Worm (Caenorhabditis elegans) whole organism, L4 larva: ENCODE measurements around the gene gstk-2.

Source experiments
- Y105C5A.15 ChIP-seq: fragments of 200-800 bp; sonication (Bioruptor generic); IDR thresholded peaks from 2 replicates; pipeline ENCODE4 v1.3.6; 2022; ENCODE audit warnings: missing genetic modification characterization, missing compliant biosample characterization
- Y5F2A.4 ChIP-seq: fragments of 200-800 bp; sonication (Bioruptor generic); optimal IDR thresholded peaks from 2 replicates; lab custom pipeline; 2018; ENCODE audit warnings: mild to moderate bottlenecking, missing genetic modification characterization, missing compliant biosample characterization
- Y75B8A.6 ChIP-seq: fragments of 200-800 bp; sonication (Bioruptor generic); IDR thresholded peaks from 2 replicates; pipeline ENCODE4 v1.3.6; 2022; ENCODE audit warnings: missing genetic modification reagents, missing genetic modification characterization, missing compliant biosample characterization
- aha-1 ChIP-seq: fragments of 150-350 bp; peaks from one replicate; lab custom pipeline; 2014; ENCODE audit warnings: missing biosample characterization, missing genetic modification characterization
- ceh-32 ChIP-seq: sonication (generic microtip); optimal IDR thresholded peaks from 2 replicates; lab custom pipeline; 2016; ENCODE audit warnings: mild to moderate bottlenecking, missing genetic modification characterization, missing compliant biosample characterization; ENCODE audit not compliant: poor library complexity
- dmd-8 ChIP-seq: fragments of 200-800 bp; sonication (Bioruptor generic); IDR thresholded peaks from 2 replicates; pipeline ENCODE4 v1.3.6; 2022; ENCODE audit warnings: missing genetic modification characterization, missing compliant biosample characterization
- dmd-9 ChIP-seq: fragments of 200-800 bp; sonication (Bioruptor generic); IDR thresholded peaks from 2 replicates; pipeline ENCODE4 v1.3.6; 2022; ENCODE audit warnings: missing genetic modification reagents, missing genetic modification characterization, missing compliant biosample characterization
- dve-1 ChIP-seq: sonication (generic microtip); optimal IDR thresholded peaks from 2 replicates; lab custom pipeline; 2017; ENCODE audit warnings: antibody characterized with exemption, mild to moderate bottlenecking, missing genetic modification characterization, missing compliant biosample characterization; ENCODE audit not compliant: insufficient read depth
- egl-43 ChIP-seq: fragments of 200-800 bp; sonication (Bioruptor generic); IDR thresholded peaks from 2 replicates; pipeline ENCODE4 v1.3.6; 2022; ENCODE audit warnings: missing genetic modification reagents, missing genetic modification characterization, missing compliant biosample characterization
- fos-1 ChIP-seq: fragments of 150-350 bp; optimal IDR thresholded peaks from 2 replicates; lab custom pipeline; 2014; ENCODE audit warnings: missing biosample characterization, missing genetic modification characterization
- gei-8 ChIP-seq: fragments of 200-800 bp; sonication (Bioruptor generic); optimal IDR thresholded peaks from 2 replicates; lab custom pipeline; 2018; ENCODE audit warnings: mild to moderate bottlenecking, missing genetic modification characterization, missing compliant biosample characterization
- hlh-11 ChIP-seq: fragments of 200-800 bp; sonication (Bioruptor generic); optimal IDR thresholded peaks from 2 replicates; lab custom pipeline; 2018; ENCODE audit warnings: mild to moderate bottlenecking, missing genetic modification characterization, missing compliant biosample characterization
- hlh-30 ChIP-seq: sonication (generic microtip); optimal IDR thresholded peaks from 2 replicates; lab custom pipeline; 2017; ENCODE audit warnings: antibody characterized with exemption, mild to moderate bottlenecking, missing genetic modification characterization, missing compliant biosample characterization; ENCODE audit not compliant: insufficient read depth
- lim-7 ChIP-seq: fragments of 200-800 bp; sonication (Bioruptor generic); IDR thresholded peaks from 2 replicates; pipeline ENCODE4 v1.3.6; 2022; ENCODE audit warnings: missing genetic modification characterization, missing compliant biosample characterization
- lin-15B ChIP-seq: fragments of 150-350 bp; sonication (generic microtip); optimal IDR thresholded peaks from 3 replicates; lab custom pipeline; 2014; ENCODE audit warnings: missing biosample characterization, missing genetic modification characterization
- lin-39 ChIP-seq: fragments of 150-350 bp; optimal IDR thresholded peaks from 2 replicates; lab custom pipeline; 2014; ENCODE audit warnings: missing biosample characterization, missing genetic modification reagents, missing genetic modification characterization
- lir-3 ChIP-seq: sonication (generic microtip); optimal IDR thresholded peaks from 2 replicates; lab custom pipeline; 2016; ENCODE audit warnings: mild to moderate bottlenecking, missing genetic modification characterization, missing compliant biosample characterization
- lsy-2 ChIP-seq, 2 experiments: fragments of 150-350 bp in 1 of 2; sonication (generic microtip) in 1 of 2; optimal IDR thresholded peaks; 2 replicates each; lab custom pipeline; 2014 to 2017; ENCODE audit warnings: missing biosample characterization in 2 of 2, missing genetic modification characterization in 2 of 2
- mdl-1 ChIP-seq, 2 experiments: fragments of 150-350 bp in 1 of 2; sonication (generic microtip) in 1 of 2; optimal IDR thresholded peaks; 2 replicates each; lab custom pipeline; 2014 to 2017; ENCODE audit warnings: missing biosample characterization in 2 of 2, missing genetic modification characterization in 2 of 2
- mdt-29 ChIP-seq: fragments of 200-800 bp; sonication (Bioruptor generic); IDR thresholded peaks from 2 replicates; pipeline ENCODE4 v1.3.6; 2022; ENCODE audit warnings: missing genetic modification reagents, missing genetic modification characterization, missing compliant biosample characterization
- mep-1 ChIP-seq: fragments of 150-350 bp; sonication (generic microtip); optimal IDR thresholded peaks from 3 replicates; lab custom pipeline; 2014; ENCODE audit warnings: missing biosample characterization, missing genetic modification characterization
- mxl-2 ChIP-seq: fragments of 200-800 bp; sonication (Bioruptor generic); conservative IDR thresholded peaks from 2 replicates; pipeline ENCODE4 v1.3.6; 2022; ENCODE audit warnings: missing genetic modification reagents, missing genetic modification characterization, missing compliant biosample characterization
- mxl-3 ChIP-seq: fragments of 200-800 bp; sonication (Bioruptor generic); optimal IDR thresholded peaks from 2 replicates; lab custom pipeline; 2018; ENCODE audit warnings: mild to moderate bottlenecking, missing genetic modification characterization, missing compliant biosample characterization
- nhr-237 ChIP-seq: sonication (generic microtip); optimal IDR thresholded peaks from 2 replicates; lab custom pipeline; 2017; ENCODE audit warnings: missing biosample characterization, missing genetic modification characterization
- nhr-48 ChIP-seq: sonication (generic microtip); optimal IDR thresholded peaks from 2 replicates; lab custom pipeline; 2016; ENCODE audit warnings: mild to moderate bottlenecking, missing genetic modification characterization, missing compliant biosample characterization
- pha-4 ChIP-seq, 2 experiments: fragments of 150-350 bp in 1 of 2; fragments of 200-800 bp in 1 of 2; sonication (Bioruptor generic) in 1 of 2; IDR thresholded peaks in 1 of 2; optimal IDR thresholded peaks in 1 of 2; 2 replicates each; pipeline versions ENCODE4 v1.3.6 to Lab custom; 2014 to 2022; ENCODE audit warnings: missing genetic modification characterization in 2 of 2, missing genetic modification reagents in 2 of 2, missing biosample characterization in 1 of 2, missing compliant biosample characterization in 1 of 2
- php-3 ChIP-seq: fragments of 200-800 bp; sonication (Bioruptor generic); IDR thresholded peaks from 2 replicates; pipeline ENCODE4 v1.3.6; 2022; ENCODE audit warnings: missing genetic modification reagents, missing genetic modification characterization, missing compliant biosample characterization
- pqm-1 ChIP-seq: sonication (generic microtip); optimal IDR thresholded peaks from 2 replicates; lab custom pipeline; 2017; ENCODE audit warnings: missing biosample characterization, missing genetic modification characterization
- skn-1 ChIP-seq: fragments of 150-350 bp; optimal IDR thresholded peaks from 2 replicates; lab custom pipeline; 2014; ENCODE audit warnings: missing biosample characterization, missing genetic modification characterization
- spr-1 ChIP-seq: sonication (generic microtip); optimal IDR thresholded peaks from 2 replicates; lab custom pipeline; 2016; ENCODE audit warnings: mild to moderate bottlenecking, missing genetic modification characterization, missing compliant biosample characterization
- spr-3 ChIP-seq: fragments of 200-800 bp; sonication (Bioruptor generic); optimal IDR thresholded peaks from 2 replicates; lab custom pipeline; 2018; ENCODE audit warnings: mild to moderate bottlenecking, missing genetic modification characterization, missing compliant biosample characterization
- unc-62 ChIP-seq, 3 experiments: fragments of 150-350 bp in 1 of 3; sonication (generic microtip); optimal IDR thresholded peaks in 2 of 3; peaks in 1 of 3; 1 replicate in 1 of 3; 2 replicates in 2 of 3; lab custom pipeline; 2014 to 2017; ENCODE audit warnings: missing biosample characterization in 3 of 3, missing genetic modification characterization in 3 of 3, missing genetic modification reagents in 3 of 3, missing genotype in 1 of 3
- vab-7 ChIP-seq: fragments of 200-800 bp; sonication (Bioruptor generic); IDR thresholded peaks from 2 replicates; pipeline ENCODE4 v1.3.6; 2022; ENCODE audit warnings: missing genetic modification reagents, missing genetic modification characterization, missing compliant biosample characterization
- zag-1 ChIP-seq: fragments of 150-350 bp; optimal IDR thresholded peaks from 2 replicates; lab custom pipeline; 2014; ENCODE audit warnings: missing biosample characterization, missing genetic modification characterization
- zip-11 ChIP-seq: fragments of 200-800 bp; sonication (Bioruptor generic); IDR thresholded peaks from 2 replicates; pipeline ENCODE4 v1.3.6; 2022; ENCODE audit warnings: missing genetic modification characterization, missing compliant biosample characterization
- zip-2 ChIP-seq: fragments of 150-350 bp; optimal IDR thresholded peaks from 2 replicates; lab custom pipeline; 2014; ENCODE audit warnings: missing biosample characterization, missing genetic modification characterization
- ztf-11 ChIP-seq: fragments of 150-350 bp; optimal IDR thresholded peaks from 2 replicates; lab custom pipeline; 2014; ENCODE audit warnings: missing biosample characterization, missing genetic modification characterization
- ztf-7 ChIP-seq: fragments of 150-350 bp; optimal IDR thresholded peaks from 2 replicates; lab custom pipeline; 2014; ENCODE audit warnings: missing biosample characterization, missing genetic modification characterization

gstk-2 gene

DNA sequence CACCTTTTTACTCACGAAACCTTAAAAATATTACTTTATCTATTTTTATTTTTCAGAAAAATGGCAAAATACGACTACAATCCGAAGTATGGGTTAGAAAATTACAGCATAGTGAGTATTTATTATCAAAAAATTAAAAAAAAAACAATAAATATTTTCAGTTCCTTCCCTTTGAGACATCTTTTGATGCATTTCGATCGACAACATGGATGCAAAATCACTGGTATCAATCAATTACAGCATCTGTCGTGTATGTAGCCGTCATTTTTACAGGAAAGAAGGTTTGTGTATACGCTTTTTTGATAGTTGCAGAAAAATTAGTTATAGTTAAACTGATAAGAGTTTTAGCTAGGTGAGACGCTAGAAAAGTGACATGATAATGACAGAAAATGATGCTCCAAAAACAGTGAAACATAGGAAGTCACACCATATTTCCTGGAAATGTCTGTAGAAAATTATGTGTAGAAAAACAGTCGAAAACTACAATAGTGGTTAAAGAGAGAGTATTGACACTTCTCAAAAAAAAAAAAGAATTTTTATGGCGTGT is 4.3 kb downstream of the gstk-2 start, which contains the start of gene elo-3 (continued):
- TF ChIP-seq Y75B8A.6 (GFP tag; lab: Robert Waterston, UW) (no peak), zag-1 (tag; lab: Kevin White, UChicago) (no peak), dmd-9 (GFP tag; lab: Robert Waterston, UW) (no peak), spr-3 (GFP tag; lab: Kevin White, UChicago) (no peak), nhr-237 (tag; lab: Kevin White, UChicago) (no peak), ceh-32 (tag; lab: Kevin White, UChicago) (no peak), Y105C5A.15 (no peak), pha-4 (GFP tag; IDR thresholded peaks at IDR 0.05; lab: Robert Waterston, UW) (no peak), pha-4 (tag; optimal IDR thresholded peaks at IDR 0.05; lab: Kevin White, UChicago) (no peak), vab-7 (GFP tag; lab: Robert Waterston, UW) (no peak), mxl-3 (GFP tag; lab: Kevin White, UChicago) (no peak)

DNA sequence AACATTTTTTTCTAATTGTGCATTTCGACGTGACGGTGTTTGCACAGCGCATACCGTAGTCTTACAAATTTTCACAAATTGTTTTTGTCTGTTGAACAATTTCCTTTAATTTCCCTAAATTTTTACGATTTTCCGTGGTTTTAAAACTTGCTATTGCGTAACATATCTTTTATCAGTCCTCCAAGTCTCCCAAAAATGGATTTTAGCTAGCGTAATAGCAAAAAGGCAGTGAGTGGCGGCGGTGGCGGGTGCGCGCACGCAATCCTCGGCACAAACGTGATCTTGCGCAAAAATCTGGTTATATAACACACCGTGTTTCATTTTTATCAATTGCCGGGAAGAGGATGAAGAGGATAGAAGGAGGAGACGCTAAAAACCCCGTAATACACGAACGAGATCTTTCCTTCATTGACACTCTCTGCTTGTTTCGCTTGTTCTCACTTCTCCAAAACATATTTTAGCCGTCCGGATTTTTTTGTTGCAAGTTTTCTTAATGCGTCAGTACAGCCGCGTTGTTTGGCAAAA is 5.8 kb downstream of the gstk-2 start:
- TF ChIP-seq unc-62 (GFP tag; optimal IDR thresholded peaks at IDR 0.05 in 1 of 2; lab: Kevin White, UChicago), result peak in 1 of 2 experiments; percentile 17
- no peak for TF ChIP-seq unc-62 (tag; optimal IDR thresholded peaks at IDR 0.05; lab: Kevin White, UChicago)
- TF ChIP-seq pqm-1 (tag; lab: Kevin White, UChicago), result no peak
- TF ChIP-seq dve-1 (tag; lab: Kevin White, UChicago), result no peak
- peak; percentile 52 for TF ChIP-seq mxl-3 (GFP tag; lab: Kevin White, UChicago)
- TF ChIP-seq egl-43 (GFP tag; lab: Robert Waterston, UW), result no peak
- TF ChIP-seq zip-2 (tag; lab: Kevin White, UChicago), result no peak
- TF ChIP-seq nhr-48, result peak; percentile 31
- no peak for TF ChIP-seq lir-3 (tag; lab: Kevin White, UChicago)
- no peak for TF ChIP-seq gei-8 (GFP tag; lab: Kevin White, UChicago)
- no peak for TF ChIP-seq pha-4 (GFP tag; IDR thresholded peaks at IDR 0.05; lab: Robert Waterston, UW)
- TF ChIP-seq pha-4 (tag; optimal IDR thresholded peaks at IDR 0.05; lab: Kevin White, UChicago), result no peak
- no peak for TF ChIP-seq hlh-30 (tag; lab: Kevin White, UChicago)
- no peak for TF ChIP-seq skn-1 (tag; lab: Kevin White, UChicago)
- TF ChIP-seq mep-1 (tag; lab: Kevin White, UChicago), result no peak
- no peak for TF ChIP-seq spr-1 (tag; lab: Kevin White, UChicago)
- TF ChIP-seq spr-3 (GFP tag; lab: Kevin White, UChicago), result no peak
- TF ChIP-seq lin-15B (tag; lab: Kevin White, UChicago), result no peak
- no peak for TF ChIP-seq Y5F2A.4 (GFP tag; lab: Kevin White, UChicago)
- no peak for TF ChIP-seq ztf-11 (tag; lab: Kevin White, UChicago)
- TF ChIP-seq dmd-8 (GFP tag; lab: Robert Waterston, UW), result no peak
- TF ChIP-seq zip-11 (GFP tag; lab: Robert Waterston, UW), result no peak
- TF ChIP-seq ztf-7 (tag; lab: Kevin White, UChicago), result no peak
- TF ChIP-seq fos-1 (tag; lab: Kevin White, UChicago), result no peak
- no peak for TF ChIP-seq mxl-2
- TF ChIP-seq aha-1 (tag; lab: Kevin White, UChicago), result no peak
- no peak for TF ChIP-seq lim-7 (GFP tag; lab: Robert Waterston, UW)
- no peak for TF ChIP-seq mdl-1 (tag; optimal IDR thresholded peaks at IDR 0.05; lab: Kevin White, UChicago)
- TF ChIP-seq mdt-29, result no peak
- peak in 1 of 2 experiments; percentile 26 for TF ChIP-seq lsy-2 (tag; optimal IDR thresholded peaks at IDR 0.05; lab: Kevin White, UChicago)
- TF ChIP-seq hlh-11 (tag; lab: Kevin White, UChicago), result peak; percentile 20
- TF ChIP-seq Y105C5A.15, result no peak
- TF ChIP-seq lin-39, result no peak
- 0 out of 2 replicates have a peak, but pooled peaks have one; percentile 7 for TF ChIP-seq php-3
